Fruit fly (Drosophila melanogaster) whole organism, embryonic: ENCODE data around the gene CG42766.

Experiments
- BEAF-32 ChIP-seq: fragments of 200-800 bp; sonication (Bioruptor generic); optimal IDR thresholded peaks from 3 replicates; lab custom pipeline; 2017; ENCODE audit warnings: missing biosample characterization, missing genetic modification characterization, mild to moderate bottlenecking, moderate library complexity, missing genetic modification reagents
- CG10147 ChIP-seq: fragments of 200-800 bp; sonication (Bioruptor generic); optimal IDR thresholded peaks from 2 replicates; lab custom pipeline; 2019; ENCODE audit warnings: missing biosample characterization, mild to moderate bottlenecking, missing genetic modification characterization, moderate library complexity
- CG1233 ChIP-seq: fragments of 200-800 bp; sonication (Bioruptor generic); optimal IDR thresholded peaks from 4 replicates; lab custom pipeline; 2018; ENCODE audit warnings: missing biosample characterization, mild to moderate bottlenecking, missing genetic modification characterization
- CG12769 ChIP-seq: fragments of 200-800 bp; sonication (Bioruptor generic); optimal IDR thresholded peaks from 2 replicates; lab custom pipeline; 2019; ENCODE audit warnings: missing biosample characterization, mild to moderate bottlenecking, missing genetic modification characterization, moderate library complexity
- CG13894 ChIP-seq: fragments of 200-800 bp; sonication (Bioruptor generic); optimal IDR thresholded peaks from 3 replicates; lab custom pipeline; 2018; ENCODE audit warnings: missing biosample characterization, mild to moderate bottlenecking, missing genetic modification characterization, moderate library complexity
- CG14014 ChIP-seq: fragments of 200-800 bp; sonication (Bioruptor generic); IDR thresholded peaks from 2 replicates; pipeline ENCODE4 v1.3.6; 2022; ENCODE audit warnings: missing biosample characterization, missing genetic modification characterization
- CG17359 ChIP-seq: fragments of 200-800 bp; sonication (Bioruptor generic); optimal IDR thresholded peaks from 3 replicates; lab custom pipeline; 2018; ENCODE audit warnings: missing biosample characterization, mild to moderate bottlenecking, missing genetic modification characterization, moderate library complexity
- CG17612 ChIP-seq: fragments of 200-800 bp; sonication (Bioruptor generic); IDR thresholded peaks from 2 replicates; pipeline ENCODE4 v1.3.6; 2022; ENCODE audit warnings: missing biosample characterization, missing genetic modification characterization
- CG17802 ChIP-seq: fragments of 200-800 bp; sonication (Bioruptor generic); optimal IDR thresholded peaks from 2 replicates; lab custom pipeline; 2018; ENCODE audit warnings: missing biosample characterization, mild to moderate bottlenecking, missing genetic modification characterization, moderate library complexity
- CG2889 ChIP-seq: fragments of 200-800 bp; sonication (Bioruptor generic); IDR thresholded peaks from 3 replicates; pipeline ENCODE4 v1.3.6; 2022; ENCODE audit warnings: missing biosample characterization, missing genetic modification characterization
- CG30431 ChIP-seq: fragments of 200-800 bp; sonication (Bioruptor generic); optimal IDR thresholded peaks from 2 replicates; lab custom pipeline; 2017; ENCODE audit warnings: missing biosample characterization, missing genetic modification characterization
- CG4707 ChIP-seq: fragments of 200-800 bp; sonication (Bioruptor generic); optimal IDR thresholded peaks from 2 replicates; lab custom pipeline; 2018; ENCODE audit warnings: missing biosample characterization, mild to moderate bottlenecking, missing genetic modification characterization, moderate library complexity
- CG7357 ChIP-seq: fragments of 200-800 bp; sonication (Bioruptor generic); IDR thresholded peaks from 3 replicates; pipeline ENCODE4 v1.3.6; 2022; ENCODE audit warnings: missing biosample characterization, missing genetic modification characterization
- CG8281 ChIP-seq: fragments of 200-800 bp; sonication (Bioruptor generic); optimal IDR thresholded peaks from 2 replicates; lab custom pipeline; 2018; ENCODE audit warnings: missing biosample characterization, mild to moderate bottlenecking, missing genetic modification characterization, moderate library complexity
- CG8290 ChIP-seq, 3 experiments: fragments of 200-800 bp; sonication (Bioruptor generic); optimal IDR thresholded peaks; 2 replicates each; lab custom pipeline; 2016 to 2019; ENCODE audit warnings: missing biosample characterization in 3 of 3, missing genetic modification characterization in 3 of 3, mild to moderate bottlenecking in 2 of 3, moderate library complexity in 1 of 3
- CG8924 ChIP-seq: fragments of 200-800 bp; optimal IDR thresholded peaks from 3 replicates; lab custom pipeline; 2019; ENCODE audit warnings: missing biosample characterization, mild to moderate bottlenecking, missing genetic modification characterization, moderate library complexity
- CG9727 ChIP-seq: fragments of 200-800 bp; sonication (Bioruptor generic); optimal IDR thresholded peaks from 3 replicates; lab custom pipeline; 2017; ENCODE audit warnings: missing biosample characterization, mild to moderate bottlenecking, missing genetic modification characterization
- Deaf1 ChIP-seq: fragments of 200-800 bp; optimal IDR thresholded peaks from 3 replicates; lab custom pipeline; 2019; ENCODE audit warnings: missing biosample characterization, mild to moderate bottlenecking, missing genetic modification characterization, moderate library complexity
- Dip2 ChIP-seq: fragments of 200-800 bp; sonication (Bioruptor generic); IDR thresholded peaks from 2 replicates; pipeline ENCODE4 v1.3.6; 2022; ENCODE audit warnings: missing biosample characterization, missing genetic modification characterization
- Dip3 ChIP-seq: fragments of 200-800 bp; sonication (Bioruptor generic); optimal IDR thresholded peaks from 3 replicates; lab custom pipeline; 2016; ENCODE audit warnings: missing biosample characterization, missing genetic modification characterization
- Doc3 ChIP-seq: fragments of 200-800 bp; sonication (Bioruptor generic); IDR thresholded peaks from 3 replicates; pipeline ENCODE4 v1.3.6; 2022; ENCODE audit warnings: missing biosample characterization, missing genetic modification characterization; ENCODE audit not compliant: partially characterized antibody
- E2f1 ChIP-seq: fragments of 200-800 bp; sonication (Bioruptor generic); IDR thresholded peaks from 2 replicates; pipeline ENCODE4 v1.3.6; 2022; ENCODE audit warnings: missing biosample characterization, missing genetic modification characterization
- Ets65A ChIP-seq: fragments of 200-800 bp; sonication (Bioruptor generic); peaks from one replicate; lab custom pipeline; 2016; ENCODE audit warnings: missing biosample characterization, missing genetic modification characterization
- Lhr ChIP-seq: fragments of 200-800 bp; sonication (Bioruptor generic); optimal IDR thresholded peaks from 3 replicates; lab custom pipeline; 2017; ENCODE audit warnings: mild to moderate bottlenecking, missing biosample characterization, missing genetic modification reagents, missing genetic modification characterization
- Nf-YB ChIP-seq: fragments of 200-800 bp; sonication (Bioruptor generic); optimal IDR thresholded peaks from 3 replicates; lab custom pipeline; 2019; ENCODE audit warnings: missing biosample characterization, mild to moderate bottlenecking, missing genetic modification characterization, moderate library complexity
- Pdp1 ChIP-seq, 2 experiments: fragments of 200-800 bp; sonication (Bioruptor generic); optimal IDR thresholded peaks; 3 replicates each; lab custom pipeline; 2016; ENCODE audit warnings: missing biosample characterization in 2 of 2, missing genetic modification characterization in 2 of 2, mild to moderate bottlenecking in 1 of 2, moderate library complexity in 1 of 2
- Sry-β ChIP-seq: fragments of 200-800 bp; sonication (Bioruptor generic); optimal IDR thresholded peaks from 2 replicates; lab custom pipeline; 2018; ENCODE audit warnings: missing biosample characterization, mild to moderate bottlenecking, missing genetic modification characterization, moderate library complexity
- Sry-δ ChIP-seq: fragments of 200-800 bp; sonication (Bioruptor generic); optimal IDR thresholded peaks from 2 replicates; lab custom pipeline; 2016; ENCODE audit warnings: missing biosample characterization, missing genetic modification characterization
- Trl ChIP-seq, 3 experiments: fragments of >200 bp in 2 of 3; fragments of 200-800 bp in 1 of 3; sonication (Bioruptor generic) in 1 of 3; optimal IDR thresholded peaks; 2 replicates in 1 of 3; 3 replicates in 2 of 3; lab custom pipeline; 2016 to 2017; ENCODE audit warnings: missing biosample characterization in 1 of 3, missing genetic modification characterization in 1 of 3
- abd-A ChIP-seq: fragments of 200-800 bp; sonication (Bioruptor generic); optimal IDR thresholded peaks from 3 replicates; lab custom pipeline; 2019; ENCODE audit warnings: missing biosample characterization, mild to moderate bottlenecking, missing genetic modification characterization, moderate library complexity
- ara ChIP-seq: fragments of 200-800 bp; sonication (Bioruptor generic); IDR thresholded peaks from 2 replicates; pipeline ENCODE4 v1.3.6; 2022; ENCODE audit warnings: missing biosample characterization, missing genetic modification characterization
- ewg ChIP-seq: fragments of 200-800 bp; sonication (Bioruptor generic); optimal IDR thresholded peaks from 3 replicates; lab custom pipeline; 2017; ENCODE audit warnings: mild to moderate bottlenecking, missing biosample characterization, missing genetic modification reagents, missing genetic modification characterization
- lilli ChIP-seq: fragments of 200-800 bp; sonication (Bioruptor generic); optimal IDR thresholded peaks from 3 replicates; lab custom pipeline; 2016; ENCODE audit warnings: missing biosample characterization, missing genetic modification characterization
- maf-S ChIP-seq: fragments of 200-800 bp; sonication (Bioruptor generic); optimal IDR thresholded peaks from 2 replicates; lab custom pipeline; 2016; ENCODE audit warnings: missing biosample characterization, missing genetic modification characterization
- nerfin-1 ChIP-seq: fragments of 200-800 bp; sonication (Bioruptor generic); optimal IDR thresholded peaks from 3 replicates; lab custom pipeline; 2019; ENCODE audit warnings: missing biosample characterization, mild to moderate bottlenecking, missing genetic modification characterization, moderate library complexity
- pfk ChIP-seq: fragments of 200-800 bp; sonication (Bioruptor generic); optimal IDR thresholded peaks from 2 replicates; lab custom pipeline; 2018; ENCODE audit warnings: missing biosample characterization, mild to moderate bottlenecking, missing genetic modification characterization, moderate library complexity
- ranshi ChIP-seq: fragments of 200-800 bp; sonication (Bioruptor generic); IDR thresholded peaks from 2 replicates; pipeline ENCODE4 v1.3.6; 2022; ENCODE audit warnings: missing biosample characterization, missing genetic modification characterization
- sd ChIP-seq: fragments of 200-800 bp; sonication (Bioruptor generic); optimal IDR thresholded peaks from 3 replicates; lab custom pipeline; 2018; ENCODE audit warnings: missing biosample characterization, mild to moderate bottlenecking, missing genetic modification characterization, moderate library complexity
- sens ChIP-seq: fragments of 200-800 bp; sonication (Bioruptor generic); peaks from one replicate; lab custom pipeline; 2016; ENCODE audit warnings: missing biosample characterization, missing genetic modification characterization
- slp2 ChIP-seq: fragments of 200-800 bp; sonication (Bioruptor generic); optimal IDR thresholded peaks from 2 replicates; lab custom pipeline; 2016; ENCODE audit warnings: missing biosample characterization, missing genetic modification characterization
- sqz ChIP-seq: fragments of 200-800 bp; sonication (Bioruptor generic); optimal IDR thresholded peaks from 3 replicates; lab custom pipeline; 2018; ENCODE audit warnings: missing biosample characterization, mild to moderate bottlenecking, missing genetic modification characterization
- tna ChIP-seq: fragments of 200-800 bp; sonication (Bioruptor generic); IDR thresholded peaks from 2 replicates; pipeline ENCODE4 v1.3.6; 2022; ENCODE audit warnings: missing biosample characterization, missing genetic modification characterization; ENCODE audit not compliant: partially characterized antibody

The CG42766 gene

dm6 chrX:15944735-15945323 lies 31.8 kb upstream of the CG42766 start, which contains the start of gene Rrp47 (continued):
- TF ChIP-seq CG10147 (GFP tag; lab: Kevin White, UChicago) (no peak), Sry-δ (GFP tag; lab: Kevin White, UChicago) (peak; percentile 21), CG1233 (no peak), E2f1 (GFP tag; lab: Robert Waterston, UW) (no peak), Doc3 (GFP tag; lab: Robert Waterston, UW) (no peak), Lhr (GFP tag; lab: Kevin White, UChicago) (peak; percentile 2), Sry-β (GFP tag; lab: Kevin White, UChicago) (no peak), BEAF-32 (GFP tag; lab: Kevin White, UChicago) (peak; percentile 31), CG8281 (tag; lab: Kevin White, UChicago) (no peak), Dip3 (GFP tag; lab: Kevin White, UChicago) (no peak), CG8924 (tag; lab: Kevin White, UChicago) (peak; percentile 51), pfk (GFP tag; lab: Kevin White, UChicago) (peak; percentile 54), Nf-YB (no peak), CG17802 (tag; lab: Kevin White, UChicago) (peak; percentile 86), CG14014 (GFP tag; lab: Robert Waterston, UW) (no peak), ara (GFP tag; lab: Robert Waterston, UW) (no peak), Dip2 (no peak), CG7357 (GFP tag; lab: Robert Waterston, UW) (peak; percentile 93), sqz (GFP tag; lab: Kevin White, UChicago) (peak; percentile 32)

dm6 chrX:15950056-15950455 lies 26.6 kb upstream of the CG42766 start:
- no peak for TF ChIP-seq CG17802 (tag; lab: Kevin White, UChicago)
- TF ChIP-seq Pdp1 (GFP tag; optimal IDR thresholded peaks at IDR 0.05; lab: Kevin White, UChicago) = peak in 1 of 2 experiments; percentile 93
- TF ChIP-seq, all 482 proteins: peak for 1

- TF ChIP-seq CG8290 (GFP tag; optimal IDR thresholded peaks at IDR 0.05; lab: Kevin White, UChicago) = peak; percentile 83
- peak in 1 of 2 experiments; percentile 76 for TF ChIP-seq CG8290 (tag; optimal IDR thresholded peaks at IDR 0.05; lab: Kevin White, UChicago)
- TF ChIP-seq CG30431 (GFP tag; lab: Kevin White, UChicago) = no peak
- no peak for TF ChIP-seq maf-S
- TF ChIP-seq ranshi = no peak
- TF ChIP-seq Dip3 (GFP tag; lab: Kevin White, UChicago) = no peak
- TF ChIP-seq slp2 (GFP tag; lab: Kevin White, UChicago) = no peak
- TF ChIP-seq sens (GFP tag; lab: Kevin White, UChicago) = peak; percentile 25
- no peak for TF ChIP-seq tna (GFP tag; lab: Robert Waterston, UW)
- TF ChIP-seq Ets65A (GFP tag; lab: Kevin White, UChicago) = no peak
- no peak for TF ChIP-seq CG4707
- no peak for TF ChIP-seq CG17359 (tag; lab: Kevin White, UChicago)
- no peak for TF ChIP-seq lilli (GFP tag; lab: Kevin White, UChicago)
- TF ChIP-seq CG17612 = peak; percentile 67
- no peak for TF ChIP-seq CG12769 (tag; lab: Kevin White, UChicago)
Observed at dm6 chrX:15969577-15969976, 7.1 kb upstream of the CG42766 start.

- TF ChIP-seq ewg (GFP tag; lab: Kevin White, UChicago) (peak; percentile 56), CG13894 (peak; percentile 29), sd (tag; lab: Kevin White, UChicago) (peak; percentile 55), nerfin-1 (peak; percentile 96), Deaf1 (tag; lab: Kevin White, UChicago) (peak; percentile 5), abd-A (peak; percentile 31), CG9727 (GFP tag; lab: Kevin White, UChicago) (no peak), CG2889 (GFP tag; lab: Robert Waterston, UW) (no peak), Trl (optimal IDR thresholded peaks at IDR 0.05; lab: Kevin White, UChicago) (peak in 1 of 2 experiments; percentile 17), Trl (GFP tag; optimal IDR thresholded peaks at IDR 0.05; lab: Kevin White, UChicago) (no peak)
Observed at dm6 chrX:15971574-15971973, 5.1 kb upstream of the CG42766 start.
